Fruit fly (Drosophila melanogaster): ENCODE data around the gene CG13599.

Gene CG13599

DNA sequence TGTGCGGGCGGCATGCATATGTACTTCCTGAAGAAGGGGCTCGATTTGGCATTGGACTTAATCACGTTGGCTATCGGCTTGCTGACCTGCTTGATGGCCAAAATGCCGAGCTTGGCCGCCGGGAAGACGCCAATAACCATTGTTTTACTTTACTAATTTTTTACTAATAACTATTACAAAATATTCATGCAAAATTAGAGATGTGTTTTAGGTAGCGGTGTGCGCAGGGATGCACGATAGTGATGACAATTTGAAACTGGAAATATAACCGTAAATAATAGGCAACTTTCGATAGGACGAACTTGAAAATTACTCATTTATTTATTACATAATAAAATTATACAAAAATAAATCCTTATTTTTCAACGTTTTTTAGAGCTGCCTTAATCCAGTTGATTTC lies 4.0 kb upstream of the CG13599 start, which contains the start of gene CG13601 (continued):
- TF ChIP-seq vfl (GFP tag; optimal IDR thresholded peaks at IDR 0.05) (peak; percentile 14), CG4854 (GFP tag; optimal IDR thresholded peaks at IDR 0.05) (peak; percentile 19), CG12769 (tag; optimal IDR thresholded peaks at IDR 0.05) (no peak), ssp (GFP tag; IDR thresholded peaks at IDR 0.05) (no peak), al (GFP tag; IDR thresholded peaks at IDR 0.05) (0 out of 2 replicates have a peak, but pooled peaks have one; percentile 37), gem (tag; optimal IDR thresholded peaks at IDR 0.05) (peak; percentile 46), sob (GFP tag; IDR thresholded peaks at IDR 0.05) (peak; percentile 20; the same call in 1 of the 2 replicates), gsb-n (tag; optimal IDR thresholded peaks at IDR 0.05) (peak; percentile 10), Med (GFP tag) (peak; percentile 77), CG1603 (tag; optimal IDR thresholded peaks at IDR 0.05) (peak; percentile 59), CG10543 (GFP tag; optimal IDR thresholded peaks at IDR 0.05) (peak; percentile 53), CG12155 (GFP tag; optimal IDR thresholded peaks at IDR 0.05) (peak; percentile 25), Xbp1 (GFP tag; optimal IDR thresholded peaks at IDR 0.05) (peak; percentile 53), CG16813 (GFP tag; IDR thresholded peaks at IDR 0.05; ENCODE audit: partially characterized antibody) (peak; percentile 79), MTF-1 (GFP tag; optimal IDR thresholded peaks at IDR 0.05; ENCODE audit: borderline replicate concordance) (no peak), CG31441 (GFP tag; IDR thresholded peaks at IDR 0.05) (0 out of 2 replicates have a peak, but pooled peaks have one; percentile 11), Ptx1 (GFP tag; IDR thresholded peaks at IDR 0.05) (0 out of 2 replicates have a peak, but pooled peaks have one; percentile 37), crol (GFP tag; IDR thresholded peaks at IDR 0.05) (no peak), CG11695 (GFP tag; IDR thresholded peaks at IDR 0.05) (no peak), ci (GFP tag; IDR thresholded peaks at IDR 0.05) (peak; percentile 63; the same call in 2 of the 3 replicates), CG15269 (tag; optimal IDR thresholded peaks at IDR 0.05) (peak; percentile 33), Eip74EF (GFP tag; optimal IDR thresholded peaks at IDR 0.05) (peak in 1 of 2 experiments; percentile 25), CG14860 (GFP tag; IDR thresholded peaks at IDR 0.05; ENCODE audit: partially characterized antibody) (peak; percentile 67), TFAM (GFP tag; optimal IDR thresholded peaks at IDR 0.05) (no peak), Meics (GFP tag; optimal IDR thresholded peaks at IDR 0.05) (peak; percentile 11), lbe (GFP tag; optimal IDR thresholded peaks at IDR 0.05) (peak; percentile 34), CG33213 (GFP tag; optimal IDR thresholded peaks at IDR 0.05) (no peak), Dbx (GFP tag; IDR thresholded peaks at IDR 0.05) (0 out of 3 replicates have a peak, but pooled peaks have one; percentile 22), bsh (GFP tag; optimal IDR thresholded peaks at IDR 0.05) (peak in 1 of 2 experiments; percentile 18), CG15514 (GFP tag; optimal IDR thresholded peaks at IDR 0.05) (peak; percentile 64), unc-4 (GFP tag; IDR thresholded peaks at IDR 0.05; ENCODE audit: partially characterized antibody) (peak; percentile 87), HLH3B (GFP tag; IDR thresholded peaks at IDR 0.05) (peak; percentile 21; the same call in 1 of the 2 replicates), CoRest (tag; optimal IDR thresholded peaks at IDR 0.05) (peak; percentile 33), CG4328 (GFP tag; optimal IDR thresholded peaks at IDR 0.05) (peak; percentile 36), run (tag; optimal IDR thresholded peaks at IDR 0.05) (no peak), CG32532 (GFP tag; IDR thresholded peaks at IDR 0.05) (peak; percentile 41), CG11093 (GFP tag; IDR thresholded peaks at IDR 0.05) (no peak), Taf1 (GFP tag; IDR thresholded peaks at IDR 0.05) (0 out of 2 replicates have a peak, but pooled peaks have one; percentile 19), MESR4 (GFP tag; optimal IDR thresholded peaks at IDR 0.05) (peak; percentile 81), row (GFP tag; IDR thresholded peaks at IDR 0.05) (peak; percentile 84), sim (GFP tag; IDR thresholded peaks at IDR 0.05) (no peak), D19B (GFP tag; optimal IDR thresholded peaks at IDR 0.05) (no peak), CG34376 (GFP tag; optimal IDR thresholded peaks at IDR 0.05) (peak; percentile 27), nerfin-1 (tag; optimal IDR thresholded peaks at IDR 0.05) (peak; percentile 17), CG13287 (GFP tag; IDR thresholded peaks at IDR 0.05; ENCODE audit: partially characterized antibody) (peak; percentile 90), CG4360 (GFP tag; IDR thresholded peaks at IDR 0.05) (no peak), CG11247 (GFP tag; IDR thresholded peaks at IDR 0.05) (peak; percentile 52), Aef1 (GFP tag; IDR thresholded peaks at IDR 0.05) (0 out of 3 replicates have a peak, but pooled peaks have one; percentile 42), CG13424 (tag; optimal IDR thresholded peaks at IDR 0.05) (peak; percentile 47)
